Worm (Caenorhabditis elegans): Measurements from ENCODE around the gene ZK945.4.

The ZK945.4 gene

DNA sequence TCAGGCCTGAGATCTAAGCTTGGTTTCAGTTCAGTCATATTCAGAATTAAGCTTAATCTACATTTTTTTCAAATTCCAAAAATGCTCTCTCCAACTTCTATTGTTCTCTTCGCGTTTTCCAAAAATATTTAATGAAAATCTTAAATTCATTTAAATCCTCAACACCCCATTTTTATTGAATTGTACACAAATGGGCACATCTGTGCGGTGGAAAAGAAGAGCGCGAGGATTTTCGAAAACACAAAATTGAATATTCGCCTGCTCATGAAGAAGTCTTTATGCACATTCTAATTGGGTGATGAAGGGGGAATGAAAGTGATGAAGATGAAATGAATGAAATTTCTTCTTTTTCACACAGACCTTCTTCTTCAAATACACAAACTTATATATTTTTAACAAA, 21.0 kb downstream of the ZK945.4 start:
- no peak for TF ChIP-seq elt-2 (tag; optimal IDR thresholded peaks at IDR 0.05)
- no peak for TF ChIP-seq ceh-9 (tag; optimal IDR thresholded peaks at IDR 0.05)
- TF ChIP-seq ceh-28 (tag; optimal IDR thresholded peaks at IDR 0.05): no peak
- no peak for TF ChIP-seq ama-1 (optimal IDR thresholded peaks at IDR 0.05)
- TF ChIP-seq nhr-67 (tag; optimal IDR thresholded peaks at IDR 0.05): no peak
- no peak for TF ChIP-seq daf-12 (tag; optimal IDR thresholded peaks at IDR 0.05)
- TF ChIP-seq fkh-10 (GFP tag; optimal IDR thresholded peaks at IDR 0.05): no peak
- TF ChIP-seq unc-39 (tag; optimal IDR thresholded peaks at IDR 0.05): no peak
- TF ChIP-seq aly-2 (tag; optimal IDR thresholded peaks at IDR 0.05): no peak
- no peak for TF ChIP-seq ztf-11 (tag; optimal IDR thresholded peaks at IDR 0.05)
- no peak for TF ChIP-seq nhr-23 (tag; optimal IDR thresholded peaks at IDR 0.05)
- no peak for TF ChIP-seq unc-62 (GFP tag; optimal IDR thresholded peaks at IDR 0.05)
- TF ChIP-seq nfya-1 (tag; optimal IDR thresholded peaks at IDR 0.05; ENCODE audit: insufficient read depth): no peak
- no peak for TF ChIP-seq eor-1 (tag; optimal IDR thresholded peaks at IDR 0.05)
- TF ChIP-seq lin-39 (tag; optimal IDR thresholded peaks at IDR 0.05): no peak
- TF ChIP-seq ceh-82 (tag; optimal IDR thresholded peaks at IDR 0.05): no peak
- TF ChIP-seq tbx-2 (tag; optimal IDR thresholded peaks at IDR 0.05): no peak
- no peak for TF ChIP-seq jun-1 (tag; optimal IDR thresholded peaks at IDR 0.05)
- no peak for TF ChIP-seq zag-1 (tag; optimal IDR thresholded peaks at IDR 0.05)

DNA sequence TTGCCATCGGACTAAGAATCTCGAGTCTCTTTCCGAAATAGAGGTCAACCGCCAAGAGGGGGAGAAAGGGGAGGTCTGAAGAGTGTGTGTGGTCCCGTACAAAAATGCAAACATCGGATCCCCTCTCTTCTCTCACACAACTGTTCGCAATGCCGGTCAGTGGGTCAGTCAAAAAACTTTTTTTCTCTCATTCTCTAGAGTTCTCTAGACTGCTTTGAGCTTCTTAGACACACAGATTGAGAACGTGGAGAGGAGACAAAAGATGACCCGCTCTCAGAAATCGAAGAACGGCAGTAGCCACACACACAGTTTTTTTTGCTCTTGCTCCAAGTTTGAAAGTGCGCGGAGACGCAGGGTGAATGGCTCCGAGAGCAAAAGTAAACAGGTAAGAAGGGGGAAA, 29.7 kb downstream of the ZK945.4 start:
- TF ChIP-seq mdl-1 (tag; optimal IDR thresholded peaks at IDR 0.05) (no peak), ceh-9 (tag; optimal IDR thresholded peaks at IDR 0.05) (no peak), nhr-77 (tag; optimal IDR thresholded peaks at IDR 0.05) (no peak), pha-4 (tag; optimal IDR thresholded peaks at IDR 0.05) (peak; percentile 84)

DNA sequence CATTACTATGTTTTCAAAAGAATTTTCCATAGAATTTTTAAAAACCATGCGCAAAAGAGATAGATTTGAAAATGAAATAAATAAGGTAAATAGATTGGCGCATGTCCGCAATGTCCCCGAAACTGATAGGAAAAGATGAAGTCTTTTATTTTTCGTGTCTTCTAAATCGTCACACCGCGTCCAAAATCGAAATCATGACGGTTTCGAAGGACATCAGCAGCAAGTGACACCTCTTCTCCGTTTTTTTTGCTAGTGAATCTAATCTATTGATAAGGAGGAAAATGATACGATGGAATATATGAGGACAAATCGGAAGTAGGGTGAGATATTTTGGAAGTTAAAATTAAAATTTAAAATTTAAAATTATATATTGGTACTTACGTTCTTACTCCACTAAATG, 31.5 kb downstream of the ZK945.4 start:
- TF ChIP-seq elt-1 (tag; optimal IDR thresholded peaks at IDR 0.05): no peak
- peak in 2 of 3 experiments; percentile 71 to 92 for TF ChIP-seq elt-3 (tag; optimal IDR thresholded peaks at IDR 0.05)

- no peak for TF ChIP-seq mml-1 (tag; optimal IDR thresholded peaks at IDR 0.05)
- no peak for TF ChIP-seq fos-1 (tag; optimal IDR thresholded peaks at IDR 0.05)
- no peak for TF ChIP-seq elt-3 (tag; optimal IDR thresholded peaks at IDR 0.05)
- no peak for TF ChIP-seq ceh-82 (tag; optimal IDR thresholded peaks at IDR 0.05)
- TF ChIP-seq unc-62 (GFP tag; optimal IDR thresholded peaks at IDR 0.05): no peak
- TF ChIP-seq mdl-1 (tag; optimal IDR thresholded peaks at IDR 0.05): no peak
- TF ChIP-seq ceh-28 (tag; optimal IDR thresholded peaks at IDR 0.05): no peak
- no peak for TF ChIP-seq nhr-43 (tag; optimal IDR thresholded peaks at IDR 0.05; ENCODE audit: poor library complexity, severe bottlenecking)
- TF ChIP-seq ama-1 (optimal IDR thresholded peaks at IDR 0.05): no peak
- no peak for TF ChIP-seq ZK546.5 (tag; optimal IDR thresholded peaks at IDR 0.05)
- no peak for TF ChIP-seq ztf-11 (tag; optimal IDR thresholded peaks at IDR 0.05)
Measured at ce11 chrII:10067817-10068216, 37.7 kb downstream of the ZK945.4 start, which contains the start of gene die-1. die-1 (minus strand) TSS chrII:10067917.

ce11 chrII:10065472-10065871, 40.0 kb downstream of the ZK945.4 start:
- TF ChIP-seq tbx-2 (tag; optimal IDR thresholded peaks at IDR 0.05) (no peak), ceh-9 (tag; optimal IDR thresholded peaks at IDR 0.05) (no peak), snpc-4 (tag; optimal IDR thresholded peaks at IDR 0.05) (no peak), nhr-237 (tag; optimal IDR thresholded peaks at IDR 0.05) (no peak), ceh-82 (tag; optimal IDR thresholded peaks at IDR 0.05) (no peak), ceh-16 (tag; optimal IDR thresholded peaks at IDR 0.05) (no peak), elt-2 (tag; optimal IDR thresholded peaks at IDR 0.05) (no peak), ama-1 (optimal IDR thresholded peaks at IDR 0.05) (no peak), unc-62 (GFP tag; optimal IDR thresholded peaks at IDR 0.05) (no peak), mdl-1 (tag; optimal IDR thresholded peaks at IDR 0.05) (no peak)

DNA sequence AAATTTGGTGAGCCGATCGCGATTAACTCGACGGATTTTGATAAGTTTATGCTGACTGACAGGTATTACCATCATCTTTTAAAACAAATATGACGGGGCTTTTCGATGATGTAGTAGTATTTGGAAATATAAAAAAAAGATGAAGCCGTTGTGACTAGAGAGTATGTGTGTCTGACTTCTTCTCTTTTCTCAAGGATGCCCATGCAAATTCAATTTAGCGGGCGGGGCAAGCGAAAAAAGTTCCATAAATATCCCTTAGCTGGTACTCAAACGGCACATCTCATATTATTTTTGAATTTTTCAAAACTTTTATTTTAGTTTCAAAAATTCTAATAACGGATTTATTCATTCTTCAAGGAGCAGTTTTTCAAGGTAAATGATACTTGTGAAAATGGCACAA, 45.0 kb downstream of the ZK945.4 start, which contains the start of gene stg-1:
stg-1 (minus strand) TSS at position 153 of the 400 bp plus-strand sequence.
- TF ChIP-seq ztf-11 (tag; optimal IDR thresholded peaks at IDR 0.05) (no peak), nhr-77 (tag; optimal IDR thresholded peaks at IDR 0.05) (no peak), nhr-11 (tag; optimal IDR thresholded peaks at IDR 0.05) (no peak), ceh-16 (tag; optimal IDR thresholded peaks at IDR 0.05) (no peak), elt-3 (tag; optimal IDR thresholded peaks at IDR 0.05) (no peak), nfya-1 (tag; optimal IDR thresholded peaks at IDR 0.05; ENCODE audit: insufficient read depth) (no peak)
